Worm (Caenorhabditis elegans) whole organism, L2 larva: ENCODE data around the gene W07G4.1.

ENCODE experiments used
- ZK546.5 ChIP-seq: sonication (generic microtip); optimal IDR thresholded peaks from 2 replicates; lab custom pipeline; 2017; ENCODE audit warnings: missing biosample characterization, missing genetic modification characterization
- aly-2 ChIP-seq: fragments of 150-350 bp; optimal IDR thresholded peaks from 2 replicates; lab custom pipeline; 2014; ENCODE audit warnings: missing biosample characterization, missing genetic modification characterization
- mdl-1 ChIP-seq, 2 experiments: fragments of 150-350 bp in 1 of 2; sonication (generic microtip) in 1 of 2; optimal IDR thresholded peaks; 2 replicates each; lab custom pipeline; 2017; ENCODE audit warnings: missing biosample characterization in 2 of 2, missing genetic modification characterization in 2 of 2
- nhr-21 ChIP-seq: fragments of 150-350 bp; optimal IDR thresholded peaks from 2 replicates; lab custom pipeline; 2014; ENCODE audit warnings: missing biosample characterization, missing genetic modification characterization
- nhr-77 ChIP-seq: fragments of 150-350 bp; optimal IDR thresholded peaks from 2 replicates; lab custom pipeline; 2014; ENCODE audit warnings: missing biosample characterization, missing genetic modification characterization
- sem-4 ChIP-seq: fragments of 150-350 bp; optimal IDR thresholded peaks from 2 replicates; lab custom pipeline; 2014; ENCODE audit warnings: missing biosample characterization, missing genetic modification reagents, missing genetic modification characterization
- snpc-4 ChIP-seq: fragments of 150-350 bp; optimal IDR thresholded peaks from 2 replicates; lab custom pipeline; 2014; ENCODE audit warnings: missing biosample characterization, missing genetic modification characterization
- ztf-4 ChIP-seq: fragments of 150-350 bp; optimal IDR thresholded peaks from 2 replicates; lab custom pipeline; 2014; ENCODE audit warnings: missing biosample characterization, missing genetic modification characterization

ce11 chrV:13045017-13045416 is 11.7 kb downstream of the W07G4.1 start:
- TF ChIP-seq ZK546.5 (tag; lab: Kevin White, UChicago) = no peak
- TF ChIP-seq aly-2 (tag; lab: Kevin White, UChicago) = no peak
- no peak for TF ChIP-seq nhr-77
- no peak for TF ChIP-seq ztf-4
- TF ChIP-seq sem-4 (tag; lab: Kevin White, UChicago) = no peak
- TF ChIP-seq nhr-21 (tag; lab: Kevin White, UChicago) = no peak
- no peak for TF ChIP-seq snpc-4
- TF ChIP-seq mdl-1 (tag; optimal IDR thresholded peaks at IDR 0.05; lab: Kevin White, UChicago) = no peak
